Fruit fly (Drosophila melanogaster) whole organism, embryonic: Measurements from ENCODE around the gene ph-p.

Experiments used
- Ada2b ChIP-seq: fragments of 200-800 bp; sonication (Bioruptor generic); IDR thresholded peaks from 2 replicates; pipeline ENCODE4 v1.3.6; 2022; ENCODE audit warnings: missing biosample characterization, missing genetic modification characterization
- Aef1 ChIP-seq: fragments of 200-800 bp; sonication (Bioruptor generic); IDR thresholded peaks from 3 replicates; pipeline ENCODE4 v1.3.6; 2022; ENCODE audit warnings: missing biosample characterization, missing genetic modification characterization
- Asciz ChIP-seq: fragments of 200-800 bp; sonication (Bioruptor generic); optimal IDR thresholded peaks from 2 replicates; lab custom pipeline; 2017; ENCODE audit warnings: missing biosample characterization, mild to moderate bottlenecking, missing genetic modification characterization, missing genetic modification reagents
- Bgb ChIP-seq: fragments of 200-800 bp; sonication (Bioruptor generic); IDR thresholded peaks from 2 replicates; pipeline ENCODE4 v1.3.6; 2022; ENCODE audit warnings: missing biosample characterization, missing genetic modification characterization; ENCODE audit not compliant: partially characterized antibody
- C15 ChIP-seq: fragments of 200-800 bp; sonication (Bioruptor generic); IDR thresholded peaks from 3 replicates; pipeline ENCODE4 v1.3.6; 2022; ENCODE audit warnings: missing biosample characterization, missing genetic modification characterization
- CG10462 ChIP-seq: fragments of 200-800 bp; sonication (Bioruptor generic); optimal IDR thresholded peaks from 2 replicates; lab custom pipeline; 2016; ENCODE audit warnings: missing biosample characterization, missing genetic modification characterization
- CG11398 ChIP-seq: fragments of 200-800 bp; sonication (Bioruptor generic); optimal IDR thresholded peaks from 2 replicates; lab custom pipeline; 2016; ENCODE audit warnings: missing biosample characterization, missing genetic modification characterization
- CG14965 ChIP-seq: fragments of 200-800 bp; sonication (Bioruptor generic); optimal IDR thresholded peaks from 2 replicates; lab custom pipeline; 2016; ENCODE audit warnings: missing biosample characterization, missing genetic modification characterization, borderline replicate concordance
- CG15479 ChIP-seq: fragments of 200-800 bp; sonication (Bioruptor generic); optimal IDR thresholded peaks from 3 replicates; lab custom pipeline; 2019; ENCODE audit warnings: missing biosample characterization, mild to moderate bottlenecking, missing genetic modification characterization, moderate library complexity
- CG15514 ChIP-seq: fragments of 200-800 bp; sonication (Bioruptor generic); optimal IDR thresholded peaks from 3 replicates; lab custom pipeline; 2017; ENCODE audit warnings: missing biosample characterization, missing genetic modification characterization, mild to moderate bottlenecking, moderate library complexity, missing genetic modification reagents
- CG16863 ChIP-seq: fragments of 200-800 bp; sonication (Bioruptor generic); optimal IDR thresholded peaks from 3 replicates; lab custom pipeline; 2016; ENCODE audit warnings: missing biosample characterization, missing genetic modification characterization
- CG18599 ChIP-seq: fragments of 200-800 bp; sonication (Bioruptor generic); optimal IDR thresholded peaks from 3 replicates; lab custom pipeline; 2017; ENCODE audit warnings: missing biosample characterization, missing genetic modification characterization, mild to moderate bottlenecking, moderate library complexity, missing genetic modification reagents
- CG2199 ChIP-seq: fragments of 200-800 bp; sonication (Bioruptor generic); IDR thresholded peaks from 3 replicates; pipeline ENCODE4 v1.3.6; 2022; ENCODE audit warnings: missing biosample characterization, missing genetic modification characterization
- CG3281 ChIP-seq: fragments of 200-800 bp; sonication (Bioruptor generic); optimal IDR thresholded peaks from 3 replicates; lab custom pipeline; 2017; ENCODE audit warnings: missing biosample characterization, mild to moderate bottlenecking, missing genetic modification characterization
- CG3726 ChIP-seq: fragments of 200-800 bp; sonication (Bioruptor generic); IDR thresholded peaks from 3 replicates; pipeline ENCODE4, ENCODE4 v1.3.6; 2022; ENCODE audit warnings: missing biosample characterization, missing genetic modification characterization
- CG3847 ChIP-seq: fragments of 200-800 bp; sonication (Bioruptor generic); IDR thresholded peaks from 2 replicates; pipeline ENCODE4 v1.3.6; 2022; ENCODE audit warnings: missing biosample characterization, missing genetic modification characterization
- CG5180 ChIP-seq: fragments of 200-800 bp; sonication (Bioruptor generic); optimal IDR thresholded peaks from 3 replicates; lab custom pipeline; 2017; ENCODE audit warnings: missing biosample characterization, missing genetic modification characterization, mild to moderate bottlenecking, moderate library complexity, missing genetic modification reagents
- CG6791 ChIP-seq: fragments of 200-800 bp; sonication (Bioruptor generic); IDR thresholded peaks from 3 replicates; pipeline ENCODE4 v1.3.6; 2022; ENCODE audit warnings: missing biosample characterization, missing genetic modification characterization; ENCODE audit not compliant: partially characterized antibody
- CG8089 ChIP-seq: fragments of 200-800 bp; sonication (Bioruptor generic); optimal IDR thresholded peaks from 3 replicates; lab custom pipeline; 2016; ENCODE audit warnings: missing biosample characterization, missing genetic modification characterization
- CG8388 ChIP-seq: fragments of 200-800 bp; sonication (Bioruptor generic); optimal IDR thresholded peaks from 2 replicates; lab custom pipeline; 2019; ENCODE audit warnings: missing biosample characterization, mild to moderate bottlenecking, missing genetic modification characterization, moderate library complexity
- CHES-1-like ChIP-seq: fragments of 200-800 bp; sonication (Bioruptor generic); optimal IDR thresholded peaks from 2 replicates; lab custom pipeline; 2016; ENCODE audit warnings: missing biosample characterization, missing genetic modification characterization
- Chrac-16 ChIP-seq: fragments of 200-800 bp; sonication (Bioruptor generic); optimal IDR thresholded peaks from 3 replicates; lab custom pipeline; 2016; ENCODE audit warnings: missing biosample characterization, missing genetic modification characterization
- Drgx ChIP-seq: fragments of 200-800 bp; sonication (Bioruptor generic); IDR thresholded peaks from 2 replicates; pipeline ENCODE4 v1.3.6; 2022; ENCODE audit warnings: missing biosample characterization, missing genetic modification characterization
- Fer1 ChIP-seq: fragments of 200-800 bp; sonication (Bioruptor generic); optimal IDR thresholded peaks from 2 replicates; lab custom pipeline; 2017; ENCODE audit warnings: missing biosample characterization, mild to moderate bottlenecking, missing genetic modification characterization
- Hr3 ChIP-seq: fragments of 200-800 bp; sonication (Bioruptor generic); optimal IDR thresholded peaks from 3 replicates; lab custom pipeline; 2016; ENCODE audit warnings: missing biosample characterization, missing genetic modification characterization
- MTF-1 ChIP-seq: fragments of 200-800 bp; sonication (Bioruptor generic); optimal IDR thresholded peaks from 2 replicates; lab custom pipeline; 2018; ENCODE audit warnings: missing biosample characterization, mild to moderate bottlenecking, missing genetic modification characterization, borderline replicate concordance
- Med ChIP-seq: fragments of 200-800 bp; sonication (Bioruptor generic); peaks from one replicate; lab custom pipeline; 2016; ENCODE audit warnings: missing biosample characterization, missing genetic modification characterization, mild to moderate bottlenecking, inconsistent platforms, moderate library complexity
- Mes4 ChIP-seq: fragments of 200-800 bp; sonication (Bioruptor generic); optimal IDR thresholded peaks from 2 replicates; lab custom pipeline; 2016; ENCODE audit warnings: missing biosample characterization, missing genetic modification characterization
- Ptx1 ChIP-seq: fragments of 200-800 bp; sonication (Bioruptor generic); IDR thresholded peaks from 2 replicates; pipeline ENCODE4 v1.3.6; 2022; ENCODE audit warnings: missing biosample characterization, missing genetic modification characterization
- Rfx ChIP-seq: fragments of 200-800 bp; sonication (Bioruptor generic); IDR thresholded peaks from 2 replicates; pipeline ENCODE4 v1.3.6; 2022; ENCODE audit warnings: missing biosample characterization, missing genetic modification characterization
- ato ChIP-seq: fragments of 200-800 bp; sonication (Bioruptor generic); IDR thresholded peaks from 2 replicates; pipeline ENCODE4 v1.3.6; 2022; ENCODE audit warnings: missing biosample characterization, missing genetic modification characterization; ENCODE audit not compliant: partially characterized antibody
- br ChIP-seq: fragments of >200 bp; optimal IDR thresholded peaks from 2 replicates; lab custom pipeline; 2017
- da ChIP-seq: fragments of 200-800 bp; sonication (Bioruptor generic); optimal IDR thresholded peaks from 2 replicates; lab custom pipeline; 2016; ENCODE audit warnings: missing biosample characterization, missing genetic modification characterization
- dm ChIP-seq: fragments of 200-800 bp; sonication (Bioruptor generic); optimal IDR thresholded peaks from 3 replicates; lab custom pipeline; 2016; ENCODE audit warnings: missing biosample characterization, missing genetic modification characterization
- dysf ChIP-seq: fragments of 200-800 bp; sonication (Bioruptor generic); IDR thresholded peaks from 3 replicates; pipeline ENCODE4 v1.3.6; 2022; ENCODE audit warnings: missing biosample characterization, missing genetic modification characterization
- eve ChIP-seq, 2 experiments: fragments of >200 bp; optimal IDR thresholded peaks; 2 replicates each; lab custom pipeline; 2017; ENCODE audit warnings: missing biosample characterization in 2 of 2, missing genetic modification characterization in 2 of 2
- fd96Cb ChIP-seq: fragments of 200-800 bp; sonication (Bioruptor generic); optimal IDR thresholded peaks from 2 replicates; lab custom pipeline; 2018; ENCODE audit warnings: missing biosample characterization, mild to moderate bottlenecking, missing genetic modification characterization, moderate library complexity
- gce ChIP-seq: fragments of 200-800 bp; sonication (Bioruptor generic); IDR thresholded peaks from 3 replicates; pipeline ENCODE4 v1.3.6; 2022; ENCODE audit warnings: missing biosample characterization, missing genetic modification characterization
- ham ChIP-seq: fragments of 200-800 bp; sonication (Bioruptor generic); IDR thresholded peaks from 2 replicates; pipeline ENCODE4 v1.3.6; 2022; ENCODE audit warnings: missing biosample characterization, missing genetic modification characterization
- her ChIP-seq: fragments of 200-800 bp; sonication (Bioruptor generic); optimal IDR thresholded peaks from 2 replicates; lab custom pipeline; 2016; ENCODE audit warnings: missing biosample characterization, missing genetic modification characterization
- lola ChIP-seq, 3 experiments: fragments of >200 bp in 2 of 3; fragments of 200-800 bp in 1 of 3; sonication (Bioruptor generic) in 1 of 3; optimal IDR thresholded peaks; 2 replicates each; lab custom pipeline; 2017 to 2019; ENCODE audit warnings: missing biosample characterization in 3 of 3, missing genetic modification characterization in 3 of 3, mild to moderate bottlenecking in 1 of 3, moderate library complexity in 1 of 3
- odd ChIP-seq: fragments of 200-800 bp; sonication (Bioruptor generic); optimal IDR thresholded peaks from 2 replicates; lab custom pipeline; 2017; ENCODE audit warnings: missing biosample characterization, mild to moderate bottlenecking, missing genetic modification characterization
- psq ChIP-seq: fragments of 200-800 bp; sonication (Bioruptor generic); optimal IDR thresholded peaks from 2 replicates; lab custom pipeline; 2017; ENCODE audit warnings: missing biosample characterization, missing genetic modification characterization
- run ChIP-seq: fragments of 200-800 bp; sonication (Bioruptor generic); optimal IDR thresholded peaks from 3 replicates; lab custom pipeline; 2018; ENCODE audit warnings: missing biosample characterization, mild to moderate bottlenecking, missing genetic modification characterization
- sens ChIP-seq: fragments of 200-800 bp; sonication (Bioruptor generic); peaks from one replicate; lab custom pipeline; 2016; ENCODE audit warnings: missing biosample characterization, missing genetic modification characterization
- shn ChIP-seq: fragments of 200-800 bp; sonication (Bioruptor generic); optimal IDR thresholded peaks from 3 replicates; lab custom pipeline; 2016; ENCODE audit warnings: missing biosample characterization, missing genetic modification characterization
- tx ChIP-seq: fragments of 200-800 bp; sonication (Bioruptor generic); optimal IDR thresholded peaks from 2 replicates; lab custom pipeline; 2016; ENCODE audit warnings: missing biosample characterization, missing genetic modification characterization
- zen2 ChIP-seq: fragments of 200-800 bp; sonication (Bioruptor generic); IDR thresholded peaks from 3 replicates; pipeline ENCODE4 v1.3.6; 2022; ENCODE audit warnings: missing biosample characterization, missing genetic modification characterization; ENCODE audit not compliant: partially characterized antibody
- zfh1 ChIP-seq: fragments of 200-800 bp; sonication (Bioruptor generic); IDR thresholded peaks from 3 replicates; pipeline ENCODE4 v1.3.6; 2022; ENCODE audit warnings: missing biosample characterization, missing genetic modification characterization

ph-p gene

dm6 chrX:2088798-2089197 lies 49.4 kb downstream of the ph-p start (continued):
- TF ChIP-seq dm (GFP tag; lab: Kevin White, UChicago) (no peak), Med (peak; percentile 78), Ptx1 (GFP tag; lab: Robert Waterston, UW) (peak; percentile 36; the same call in 1 of the 2 replicates), Drgx (GFP tag; lab: Robert Waterston, UW) (peak; percentile 37; the same call in 1 of the 2 replicates), Rfx (GFP tag; lab: Robert Waterston, UW) (peak; percentile 40; the same call in 1 of the 2 replicates), CG18599 (GFP tag; lab: Kevin White, UChicago) (peak; percentile 26), shn (GFP tag; lab: Kevin White, UChicago) (no peak), sens (GFP tag; lab: Kevin White, UChicago) (peak; percentile 8)

dm6 chrX:2087501-2087900 lies 50.7 kb downstream of the ph-p start:
- peak; percentile 62 for TF ChIP-seq odd (GFP tag; lab: Kevin White, UChicago)
- peak; percentile 4 for TF ChIP-seq Chrac-16
- peak; percentile 43 for TF ChIP-seq CG8089 (GFP tag; lab: Kevin White, UChicago)
- peak; percentile 52 for TF ChIP-seq dm (GFP tag; lab: Kevin White, UChicago)
- peak; percentile 59 for TF ChIP-seq CG16863 (GFP tag; lab: Kevin White, UChicago)
- no peak for TF ChIP-seq br
- TF ChIP-seq dysf (GFP tag; lab: Robert Waterston, UW), result peak; percentile 62
- TF ChIP-seq Mes4 (GFP tag; lab: Kevin White, UChicago), result peak; percentile 64
- no peak for TF ChIP-seq CG3281
- 0 out of 3 replicates have a peak, but pooled peaks have one; percentile 62 for TF ChIP-seq CG2199
- peak; percentile 13 for TF ChIP-seq run
- TF ChIP-seq C15 (GFP tag; lab: Robert Waterston, UW), result no peak
- no peak for TF ChIP-seq MTF-1
- TF ChIP-seq CG8388 (GFP tag; lab: Kevin White, UChicago), result peak; percentile 70
- peak; percentile 55; the same call in 1 of the 2 replicates for TF ChIP-seq CG3847
- peak in 1 of 3 experiments; percentile 44 for TF ChIP-seq lola (GFP tag; optimal IDR thresholded peaks at IDR 0.05; lab: Kevin White, UChicago)
- no peak for TF ChIP-seq da (GFP tag; lab: Kevin White, UChicago)
- no peak for TF ChIP-seq ato (GFP tag; lab: Robert Waterston, UW)
- TF ChIP-seq fd96Cb, result peak; percentile 50
- no peak for TF ChIP-seq Bgb (GFP tag; lab: Robert Waterston, UW)
- no peak for TF ChIP-seq zen2
- TF ChIP-seq CG6791 (GFP tag; lab: Robert Waterston, UW), result no peak
- TF ChIP-seq tx (GFP tag; lab: Kevin White, UChicago), result peak; percentile 36
- peak; percentile 12 for TF ChIP-seq CG5180 (GFP tag; lab: Kevin White, UChicago)
- peak; percentile 56 for TF ChIP-seq CG11398 (GFP tag; lab: Kevin White, UChicago)
- TF ChIP-seq CG15514 (GFP tag; lab: Kevin White, UChicago), result no peak
- peak; percentile 35; the same call in 1 of the 2 replicates for TF ChIP-seq Ada2b
- TF ChIP-seq her, result peak; percentile 54
- TF ChIP-seq ham (GFP tag; lab: Robert Waterston, UW), result no peak
- TF ChIP-seq Asciz (GFP tag; lab: Kevin White, UChicago), result peak; percentile 45
- TF ChIP-seq Aef1 (GFP tag; lab: Robert Waterston, UW), result 0 out of 3 replicates have a peak, but pooled peaks have one; percentile 14
- no peak for TF ChIP-seq CG14965
- TF ChIP-seq CG3726 (GFP tag; lab: Robert Waterston, UW), result 0 out of 3 replicates have a peak, but pooled peaks have one; percentile 37
- no peak for TF ChIP-seq psq (GFP tag; lab: Kevin White, UChicago)
- no peak for TF ChIP-seq eve (GFP tag; optimal IDR thresholded peaks at IDR 0.05; lab: Kevin White, UChicago)
- peak; percentile 29 for TF ChIP-seq CHES-1-like (GFP tag; lab: Kevin White, UChicago)
- TF ChIP-seq Hr3 (GFP tag; lab: Kevin White, UChicago), result peak; percentile 57
- TF ChIP-seq CG10462, result peak; percentile 27
- TF ChIP-seq zfh1 (GFP tag; lab: Robert Waterston, UW), result peak; percentile 69; the same call in 2 of the 3 replicates
- TF ChIP-seq CG15479 (GFP tag; lab: Kevin White, UChicago), result no peak
- TF ChIP-seq gce, result peak; percentile 64; the same call in 2 of the 3 replicates
- peak; percentile 22 for TF ChIP-seq Fer1 (GFP tag; lab: Kevin White, UChicago)
